Worm (Caenorhabditis elegans): Measurements from ENCODE around the gene F54D12.2.

DNA sequence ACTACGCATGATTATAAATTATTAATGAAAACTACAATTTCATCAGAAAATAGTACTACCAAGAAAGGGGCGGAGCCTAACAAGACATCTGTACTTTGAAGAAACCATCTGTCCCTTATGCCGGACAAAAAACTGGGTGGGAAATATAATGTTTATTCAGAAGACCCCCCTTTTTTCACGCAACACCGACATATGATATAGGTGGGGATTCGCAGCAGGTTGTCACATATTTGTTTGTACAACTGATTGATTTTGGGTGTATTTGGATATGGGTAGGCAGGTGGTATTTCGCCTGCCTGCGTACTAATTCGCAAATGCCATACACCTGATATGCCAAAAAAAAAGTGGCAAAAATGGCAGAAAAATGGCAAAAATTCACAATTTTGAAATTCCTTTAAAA, 25.2 kb downstream of the F54D12.2 start, which contains the start of gene Y51H7C.10:
- TF ChIP-seq R02D3.7 (tag; optimal IDR thresholded peaks at IDR 0.05) (no peak), lsy-2 (tag; optimal IDR thresholded peaks at IDR 0.05) (no peak), egl-27 (tag; optimal IDR thresholded peaks at IDR 0.05) (no peak), dve-1 (tag; optimal IDR thresholded peaks at IDR 0.05; ENCODE audit: insufficient read depth) (no peak), mep-1 (tag; optimal IDR thresholded peaks at IDR 0.05) (no peak), aly-2 (tag; optimal IDR thresholded peaks at IDR 0.05) (no peak), mes-2 (tag; optimal IDR thresholded peaks at IDR 0.05; ENCODE audit: poor library complexity, severe bottlenecking) (no peak), mdl-1 (tag; optimal IDR thresholded peaks at IDR 0.05) (no peak), ceh-82 (tag; optimal IDR thresholded peaks at IDR 0.05) (no peak), unc-62 (GFP tag; optimal IDR thresholded peaks at IDR 0.05 in 1 of 2) (no peak), unc-62 (tag; optimal IDR thresholded peaks at IDR 0.05) (no peak), ces-1 (GFP tag; optimal IDR thresholded peaks at IDR 0.05) (no peak), pha-4 (GFP tag; IDR thresholded peaks at IDR 0.05) (no peak), pha-4 (tag; optimal IDR thresholded peaks at IDR 0.05) (no peak)
